Worm (Caenorhabditis elegans) whole organism, L4 larva: ENCODE results near the gene F56D6.12.

Experiments used
- D1046.2 ChIP-seq: fragments of 200-800 bp; sonication (Bioruptor generic); IDR thresholded peaks from 2 replicates; pipeline ENCODE4 v1.3.6; 2022; ENCODE audit warnings: missing genetic modification characterization, missing compliant biosample characterization
- F26F4.8 ChIP-seq: fragments of 200-800 bp; sonication (Bioruptor generic); conservative IDR thresholded peaks from 2 replicates; pipeline ENCODE4 v1.3.6; 2022; ENCODE audit warnings: missing genetic modification characterization, missing compliant biosample characterization
- F37D6.2 ChIP-seq: sonication (generic microtip); optimal IDR thresholded peaks from 2 replicates; lab custom pipeline; 2016; ENCODE audit warnings: mild to moderate bottlenecking, missing genetic modification characterization, missing compliant biosample characterization
- R02D3.7 ChIP-seq: fragments of 150-350 bp; sonication (generic microtip); optimal IDR thresholded peaks from 3 replicates; lab custom pipeline; 2014; ENCODE audit warnings: missing biosample characterization, missing genetic modification characterization
- Y48G9A.11 ChIP-seq: fragments of 200-800 bp; sonication (Bioruptor generic); IDR thresholded peaks from 2 replicates; pipeline ENCODE4 v1.3.6; 2022; ENCODE audit warnings: missing genetic modification reagents, missing genetic modification characterization, missing compliant biosample characterization
- ama-1 ChIP-seq: fragments of 150-350 bp; optimal IDR thresholded peaks from 2 replicates; lab custom pipeline; 2014; ENCODE audit warnings: inconsistent platforms, mixed read lengths
- attf-4 ChIP-seq: sonication (generic microtip); optimal IDR thresholded peaks from 3 replicates; lab custom pipeline; 2017; ENCODE audit warnings: missing biosample characterization, missing genetic modification characterization
- daf-12 ChIP-seq: fragments of 150-350 bp; optimal IDR thresholded peaks from 2 replicates; lab custom pipeline; 2014; ENCODE audit warnings: missing biosample characterization, missing genetic modification reagents, missing genetic modification characterization
- daf-16 ChIP-seq, 3 experiments: sonication (generic microtip); optimal IDR thresholded peaks; 2 replicates each; lab custom pipeline; 2016 to 2017; ENCODE audit warnings: missing genetic modification characterization in 3 of 3, missing genetic modification reagents in 3 of 3, mild to moderate bottlenecking in 2 of 3, missing compliant biosample characterization in 2 of 3, missing biosample characterization in 1 of 3, moderate library complexity in 1 of 3
- daf-19 ChIP-seq: fragments of 200-800 bp; sonication (Bioruptor generic); conservative IDR thresholded peaks from 2 replicates; pipeline ENCODE4 v1.3.6; 2022; ENCODE audit warnings: missing genetic modification characterization, missing compliant biosample characterization
- daf-8 ChIP-seq: fragments of 200-800 bp; sonication (Bioruptor generic); IDR thresholded peaks from 2 replicates; pipeline ENCODE4 v1.3.6; 2022; ENCODE audit warnings: missing genetic modification characterization, missing compliant biosample characterization
- dmd-6 ChIP-seq: fragments of 200-800 bp; sonication (Bioruptor generic); IDR thresholded peaks from 2 replicates; pipeline ENCODE4 v1.3.6; 2022; ENCODE audit warnings: missing genetic modification reagents, missing genetic modification characterization, missing compliant biosample characterization
- dmd-8 ChIP-seq: fragments of 200-800 bp; sonication (Bioruptor generic); IDR thresholded peaks from 2 replicates; pipeline ENCODE4 v1.3.6; 2022; ENCODE audit warnings: missing genetic modification characterization, missing compliant biosample characterization
- dmd-9 ChIP-seq: fragments of 200-800 bp; sonication (Bioruptor generic); IDR thresholded peaks from 2 replicates; pipeline ENCODE4 v1.3.6; 2022; ENCODE audit warnings: missing genetic modification reagents, missing genetic modification characterization, missing compliant biosample characterization
- duxl-1 ChIP-seq: sonication (generic microtip); optimal IDR thresholded peaks from 2 replicates; lab custom pipeline; 2016; ENCODE audit warnings: mild to moderate bottlenecking, missing genetic modification characterization, moderate library complexity, missing compliant biosample characterization; ENCODE audit not compliant: poor library complexity
- egl-27 ChIP-seq: sonication (generic microtip); optimal IDR thresholded peaks from 3 replicates; lab custom pipeline; 2017; ENCODE audit warnings: missing biosample characterization, missing genetic modification reagents, missing genetic modification characterization
- egl-43 ChIP-seq: fragments of 200-800 bp; sonication (Bioruptor generic); IDR thresholded peaks from 2 replicates; pipeline ENCODE4 v1.3.6; 2022; ENCODE audit warnings: missing genetic modification reagents, missing genetic modification characterization, missing compliant biosample characterization
- hif-1 ChIP-seq, 2 experiments: sonication (generic microtip); optimal IDR thresholded peaks; 2 replicates each; lab custom pipeline; 2016 to 2017; ENCODE audit warnings: missing compliant biosample characterization in 2 of 2, missing genetic modification characterization in 2 of 2, missing genetic modification reagents in 2 of 2, missing genotype in 2 of 2, mild to moderate bottlenecking in 1 of 2
- hlh-11 ChIP-seq: fragments of 200-800 bp; sonication (Bioruptor generic); optimal IDR thresholded peaks from 2 replicates; lab custom pipeline; 2018; ENCODE audit warnings: mild to moderate bottlenecking, missing genetic modification characterization, missing compliant biosample characterization
- jun-1 ChIP-seq: fragments of 150-350 bp; optimal IDR thresholded peaks from 2 replicates; lab custom pipeline; 2014; ENCODE audit warnings: missing biosample characterization, missing genetic modification reagents, missing genetic modification characterization
- lim-7 ChIP-seq: fragments of 200-800 bp; sonication (Bioruptor generic); IDR thresholded peaks from 2 replicates; pipeline ENCODE4 v1.3.6; 2022; ENCODE audit warnings: missing genetic modification characterization, missing compliant biosample characterization
- lin-1 ChIP-seq: fragments of 200-800 bp; sonication (Bioruptor generic); IDR thresholded peaks from 2 replicates; pipeline ENCODE4 v1.3.6; 2022; ENCODE audit warnings: missing genetic modification reagents, missing genetic modification characterization, missing compliant biosample characterization
- lin-15B ChIP-seq: fragments of 150-350 bp; sonication (generic microtip); optimal IDR thresholded peaks from 3 replicates; lab custom pipeline; 2014; ENCODE audit warnings: missing biosample characterization, missing genetic modification characterization
- lin-29 ChIP-seq: fragments of 200-800 bp; sonication (Bioruptor generic); IDR thresholded peaks from 2 replicates; pipeline ENCODE4 v1.3.6; 2022; ENCODE audit warnings: missing genetic modification reagents, missing genetic modification characterization, missing compliant biosample characterization
- lin-39 ChIP-seq: fragments of 150-350 bp; optimal IDR thresholded peaks from 2 replicates; lab custom pipeline; 2014; ENCODE audit warnings: missing biosample characterization, missing genetic modification reagents, missing genetic modification characterization
- lsy-2 ChIP-seq, 2 experiments: fragments of 150-350 bp in 1 of 2; sonication (generic microtip) in 1 of 2; optimal IDR thresholded peaks; 2 replicates each; lab custom pipeline; 2014 to 2017; ENCODE audit warnings: missing biosample characterization in 2 of 2, missing genetic modification characterization in 2 of 2
- madf-9 ChIP-seq: fragments of 200-800 bp; sonication (Bioruptor generic); conservative IDR thresholded peaks from 2 replicates; pipeline ENCODE4 v1.3.6; 2022; ENCODE audit warnings: missing genetic modification reagents, missing genetic modification characterization, missing compliant biosample characterization
- mdt-29 ChIP-seq: fragments of 200-800 bp; sonication (Bioruptor generic); IDR thresholded peaks from 2 replicates; pipeline ENCODE4 v1.3.6; 2022; ENCODE audit warnings: missing genetic modification reagents, missing genetic modification characterization, missing compliant biosample characterization
- mep-1 ChIP-seq: fragments of 150-350 bp; sonication (generic microtip); optimal IDR thresholded peaks from 3 replicates; lab custom pipeline; 2014; ENCODE audit warnings: missing biosample characterization, missing genetic modification characterization
- mxl-3 ChIP-seq: fragments of 200-800 bp; sonication (Bioruptor generic); optimal IDR thresholded peaks from 2 replicates; lab custom pipeline; 2018; ENCODE audit warnings: mild to moderate bottlenecking, missing genetic modification characterization, missing compliant biosample characterization
- nhr-237 ChIP-seq: sonication (generic microtip); optimal IDR thresholded peaks from 2 replicates; lab custom pipeline; 2017; ENCODE audit warnings: missing biosample characterization, missing genetic modification characterization
- nhr-28 ChIP-seq: fragments of 150-350 bp; optimal IDR thresholded peaks from 2 replicates; lab custom pipeline; 2014; ENCODE audit warnings: missing biosample characterization, missing genetic modification characterization
- nhr-42 ChIP-seq: fragments of 200-800 bp; sonication (Bioruptor generic); IDR thresholded peaks from 2 replicates; pipeline ENCODE4 v1.3.6; 2022; ENCODE audit warnings: missing genetic modification characterization, missing compliant biosample characterization
- nhr-6 ChIP-seq: fragments of 150-350 bp; optimal IDR thresholded peaks from 2 replicates; lab custom pipeline; 2014; ENCODE audit warnings: missing biosample characterization, missing genetic modification characterization
- nhr-77 ChIP-seq: fragments of 150-350 bp; optimal IDR thresholded peaks from 2 replicates; lab custom pipeline; 2014; ENCODE audit warnings: missing biosample characterization, missing genetic modification characterization
- pha-4 ChIP-seq, 2 experiments: fragments of 150-350 bp in 1 of 2; fragments of 200-800 bp in 1 of 2; sonication (Bioruptor generic) in 1 of 2; IDR thresholded peaks in 1 of 2; optimal IDR thresholded peaks in 1 of 2; 2 replicates each; pipeline versions ENCODE4 v1.3.6 to Lab custom; 2014 to 2022; ENCODE audit warnings: missing genetic modification characterization in 2 of 2, missing genetic modification reagents in 2 of 2, missing biosample characterization in 1 of 2, missing compliant biosample characterization in 1 of 2
- php-3 ChIP-seq: fragments of 200-800 bp; sonication (Bioruptor generic); IDR thresholded peaks from 2 replicates; pipeline ENCODE4 v1.3.6; 2022; ENCODE audit warnings: missing genetic modification reagents, missing genetic modification characterization, missing compliant biosample characterization
- rbr-2 ChIP-seq: sonication (generic microtip); optimal IDR thresholded peaks from 2 replicates; lab custom pipeline; 2016; ENCODE audit warnings: missing genotype, missing genetic modification characterization, missing compliant biosample characterization
- saeg-2 ChIP-seq: fragments of 200-800 bp; sonication (Bioruptor generic); IDR thresholded peaks from 2 replicates; pipeline ENCODE4 v1.3.6; 2022; ENCODE audit warnings: missing genetic modification reagents, missing genetic modification characterization, missing compliant biosample characterization
- set-16 ChIP-seq: fragments of 200-800 bp; sonication (Bioruptor generic); IDR thresholded peaks from 2 replicates; pipeline ENCODE4 v1.3.6; 2022; ENCODE audit warnings: missing genetic modification reagents, missing genetic modification characterization, missing compliant biosample characterization
- spr-1 ChIP-seq: sonication (generic microtip); optimal IDR thresholded peaks from 2 replicates; lab custom pipeline; 2016; ENCODE audit warnings: mild to moderate bottlenecking, missing genetic modification characterization, missing compliant biosample characterization
- spr-3 ChIP-seq: fragments of 200-800 bp; sonication (Bioruptor generic); optimal IDR thresholded peaks from 2 replicates; lab custom pipeline; 2018; ENCODE audit warnings: mild to moderate bottlenecking, missing genetic modification characterization, missing compliant biosample characterization
- tag-97 ChIP-seq: fragments of 200-800 bp; sonication (Bioruptor generic); IDR thresholded peaks from 2 replicates; pipeline ENCODE4 v1.3.6; 2022; ENCODE audit warnings: missing genetic modification characterization, missing compliant biosample characterization
- tra-1 ChIP-seq: fragments of 200-800 bp; sonication (Bioruptor generic); IDR thresholded peaks from 2 replicates; pipeline ENCODE4 v1.3.6; 2022; ENCODE audit warnings: missing genetic modification reagents, missing genetic modification characterization, missing compliant biosample characterization
- unc-62 ChIP-seq, 3 experiments: fragments of 150-350 bp in 1 of 3; sonication (generic microtip); optimal IDR thresholded peaks in 2 of 3; peaks in 1 of 3; 1 replicate in 1 of 3; 2 replicates in 2 of 3; lab custom pipeline; 2014 to 2017; ENCODE audit warnings: missing biosample characterization in 3 of 3, missing genetic modification characterization in 3 of 3, missing genetic modification reagents in 3 of 3, missing genotype in 1 of 3
- vab-7 ChIP-seq: fragments of 200-800 bp; sonication (Bioruptor generic); IDR thresholded peaks from 2 replicates; pipeline ENCODE4 v1.3.6; 2022; ENCODE audit warnings: missing genetic modification reagents, missing genetic modification characterization, missing compliant biosample characterization
- zfp-3 ChIP-seq: fragments of 200-800 bp; sonication (Bioruptor generic); conservative IDR thresholded peaks from 2 replicates; pipeline ENCODE4 v1.3.6; 2022; ENCODE audit warnings: missing genetic modification reagents, missing genetic modification characterization, missing compliant biosample characterization
- zip-2 ChIP-seq: fragments of 150-350 bp; optimal IDR thresholded peaks from 2 replicates; lab custom pipeline; 2014; ENCODE audit warnings: missing biosample characterization, missing genetic modification characterization
- ztf-7 ChIP-seq: fragments of 150-350 bp; optimal IDR thresholded peaks from 2 replicates; lab custom pipeline; 2014; ENCODE audit warnings: missing biosample characterization, missing genetic modification characterization

F56D6.12 gene

DNA sequence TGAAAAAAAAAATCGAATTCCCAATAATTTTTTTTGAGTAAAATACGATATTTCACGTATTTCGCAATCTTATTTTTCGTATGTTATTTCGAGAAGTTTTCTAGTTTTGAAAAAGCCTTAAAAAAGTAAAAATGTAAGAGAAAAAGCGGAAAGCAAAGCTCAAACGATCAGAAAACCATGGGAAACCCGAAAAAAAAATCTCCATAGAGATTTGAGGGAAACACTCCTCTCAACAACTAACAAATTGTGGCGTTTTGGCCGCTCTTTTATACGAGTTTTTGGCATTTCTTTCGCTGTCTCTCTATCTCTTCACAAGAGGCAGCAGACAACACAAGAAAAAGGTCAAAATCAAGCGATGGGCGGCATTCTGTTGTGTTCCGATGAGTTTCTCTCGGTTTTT, 33.5 kb upstream of the F56D6.12 start (continued):
- TF ChIP-seq mdt-29 (no peak), ztf-7 (tag; lab: Kevin White, UChicago) (no peak), spr-3 (no peak), attf-4 (tag; lab: Kevin White, UChicago) (no peak), lin-15B (no peak), F26F4.8 (no peak), nhr-6 (tag; lab: Kevin White, UChicago) (peak; percentile 63), lim-7 (GFP tag; lab: Robert Waterston, UW) (no peak), zip-2 (tag; lab: Kevin White, UChicago) (no peak), egl-43 (no peak), mxl-3 (no peak), tra-1 (GFP tag; lab: Robert Waterston, UW) (no peak), mep-1 (tag; lab: Kevin White, UChicago) (peak; percentile 72), daf-8 (GFP tag; lab: Robert Waterston, UW) (no peak), nhr-28 (tag; lab: Kevin White, UChicago) (peak; percentile 67), duxl-1 (tag; lab: Kevin White, UChicago) (no peak), lsy-2 (tag; optimal IDR thresholded peaks at IDR 0.05; lab: Kevin White, UChicago) (peak in 1 of 2 experiments; percentile 36), jun-1 (tag; lab: Kevin White, UChicago) (no peak), dmd-9 (GFP tag; lab: Robert Waterston, UW) (no peak), nhr-42 (no peak), hlh-11 (tag; lab: Kevin White, UChicago) (peak; percentile 71), ama-1 (lab: Kevin White, UChicago) (peak; percentile 97), daf-12 (tag; lab: Kevin White, UChicago) (no peak), R02D3.7 (tag; lab: Kevin White, UChicago) (no peak), lin-39 (tag; lab: Kevin White, UChicago) (no peak), lin-29 (GFP tag; lab: Robert Waterston, UW) (no peak), daf-16 (GFP tag; optimal IDR thresholded peaks at IDR 0.05; lab: Kevin White, UChicago) (no peak), daf-16 (tag; optimal IDR thresholded peaks at IDR 0.05; lab: Kevin White, UChicago) (peak; percentile 1), egl-27 (no peak), F37D6.2 (tag; lab: Kevin White, UChicago) (no peak), zfp-3 (GFP tag; lab: Robert Waterston, UW) (no peak), rbr-2 (no peak), lin-1 (GFP tag; lab: Robert Waterston, UW) (no peak), dmd-6 (GFP tag; lab: Robert Waterston, UW) (peak; percentile 64), spr-1 (tag; lab: Kevin White, UChicago) (no peak), pha-4 (GFP tag; IDR thresholded peaks at IDR 0.05; lab: Robert Waterston, UW) (no peak), pha-4 (tag; optimal IDR thresholded peaks at IDR 0.05; lab: Kevin White, UChicago) (peak; percentile 7), set-16 (GFP tag; lab: Robert Waterston, UW) (no peak)

DNA sequence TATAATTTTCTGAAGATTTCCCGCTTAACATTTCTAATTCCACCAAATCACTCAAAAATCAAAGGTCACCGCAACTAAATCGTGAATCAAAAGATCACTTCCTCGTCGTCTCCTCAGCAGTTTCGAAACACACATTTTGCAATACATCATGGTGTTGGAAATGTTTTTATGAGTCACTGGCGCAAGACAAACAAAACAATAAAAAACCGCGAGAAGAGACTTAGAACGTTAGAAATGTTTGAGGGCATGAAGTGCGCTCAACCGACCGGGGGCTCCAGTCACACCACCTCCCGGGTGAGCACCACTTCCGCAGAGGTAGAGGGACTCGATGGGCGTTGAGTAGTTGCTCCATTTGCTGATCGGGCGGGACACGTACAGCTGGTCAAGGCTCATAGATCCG, 32.7 kb upstream of the F56D6.12 start:
- TF ChIP-seq Y48G9A.11 (no peak), tag-97 (GFP tag; lab: Robert Waterston, UW) (no peak), hlh-11 (tag; lab: Kevin White, UChicago) (peak; percentile 73), nhr-77 (no peak), madf-9 (GFP tag; lab: Robert Waterston, UW) (no peak), pha-4 (GFP tag; IDR thresholded peaks at IDR 0.05; lab: Robert Waterston, UW) (no peak), pha-4 (tag; optimal IDR thresholded peaks at IDR 0.05; lab: Kevin White, UChicago) (peak; percentile 38), daf-19 (GFP tag; lab: Robert Waterston, UW) (no peak), D1046.2 (GFP tag; lab: Robert Waterston, UW) (no peak), nhr-28 (tag; lab: Kevin White, UChicago) (peak; percentile 7), vab-7 (GFP tag; lab: Robert Waterston, UW) (no peak), unc-62 (GFP tag; optimal IDR thresholded peaks at IDR 0.05 in 1 of 2; lab: Kevin White, UChicago) (no peak), unc-62 (tag; optimal IDR thresholded peaks at IDR 0.05; lab: Kevin White, UChicago) (no peak), zip-2 (tag; lab: Kevin White, UChicago) (no peak), saeg-2 (no peak), nhr-237 (no peak), hif-1 (tag; optimal IDR thresholded peaks at IDR 0.05; lab: Kevin White, UChicago) (peak in 1 of 2 experiments; percentile 41), daf-12 (tag; lab: Kevin White, UChicago) (no peak), php-3 (GFP tag; lab: Robert Waterston, UW) (peak; percentile 70), dmd-8 (GFP tag; lab: Robert Waterston, UW) (no peak), lin-39 (tag; lab: Kevin White, UChicago) (no peak), set-16 (GFP tag; lab: Robert Waterston, UW) (peak; percentile 57), dmd-6 (GFP tag; lab: Robert Waterston, UW) (peak; percentile 73), ama-1 (lab: Kevin White, UChicago) (no peak)
